Worm (Caenorhabditis elegans) whole organism, L4 larva: ENCODE results near the gene srt-7.
"Not testable (repeated sequence)": the region's sequence is repeated elsewhere in the genome, so short reads cannot be mapped to it uniquely, and the experiment has no call there.

Source experiments
- D1046.2 ChIP-seq: fragments of 200-800 bp; sonication (Bioruptor generic); IDR thresholded peaks from 2 replicates; pipeline ENCODE4 v1.3.6; 2022; ENCODE audit warnings: missing genetic modification characterization, missing compliant biosample characterization
- F44E2.7 ChIP-seq: fragments of 200-800 bp; sonication (Bioruptor generic); IDR thresholded peaks from 2 replicates; pipeline ENCODE4 v2.1.2; 2022; ENCODE audit warnings: missing genetic modification characterization, missing compliant biosample characterization
- T20F7.1 ChIP-seq: fragments of 200-800 bp; sonication (Bioruptor generic); optimal IDR thresholded peaks from 2 replicates; lab custom pipeline; 2018; ENCODE audit warnings: mild to moderate bottlenecking, missing genetic modification characterization, missing compliant biosample characterization
- Y48G9A.11 ChIP-seq: fragments of 200-800 bp; sonication (Bioruptor generic); IDR thresholded peaks from 2 replicates; pipeline ENCODE4 v1.3.6; 2022; ENCODE audit warnings: missing genetic modification reagents, missing genetic modification characterization, missing compliant biosample characterization
- Y75B8A.6 ChIP-seq: fragments of 200-800 bp; sonication (Bioruptor generic); IDR thresholded peaks from 2 replicates; pipeline ENCODE4 v1.3.6; 2022; ENCODE audit warnings: missing genetic modification reagents, missing genetic modification characterization, missing compliant biosample characterization
- ZK337.2 ChIP-seq: fragments of 200-800 bp; sonication (Bioruptor generic); IDR thresholded peaks from 2 replicates; pipeline ENCODE4 v1.3.6; 2022; ENCODE audit warnings: missing genetic modification reagents, missing genetic modification characterization, missing compliant biosample characterization
- attf-4 ChIP-seq: sonication (generic microtip); optimal IDR thresholded peaks from 3 replicates; lab custom pipeline; 2017; ENCODE audit warnings: missing biosample characterization, missing genetic modification characterization
- ceh-28 ChIP-seq: fragments of 150-350 bp; optimal IDR thresholded peaks from 2 replicates; lab custom pipeline; 2014; ENCODE audit warnings: missing biosample characterization, missing genetic modification reagents, missing genetic modification characterization
- ceh-44 ChIP-seq: fragments of 200-800 bp; sonication (Bioruptor generic); IDR thresholded peaks from 2 replicates; pipeline ENCODE4 v1.3.6; 2022; ENCODE audit warnings: missing genetic modification reagents, missing genetic modification characterization, missing compliant biosample characterization
- ceh-82 ChIP-seq: sonication (generic microtip); optimal IDR thresholded peaks from 2 replicates; lab custom pipeline; 2017; ENCODE audit warnings: missing biosample characterization, missing genetic modification characterization
- daf-16 ChIP-seq, 3 experiments: sonication (generic microtip); optimal IDR thresholded peaks; 2 replicates each; lab custom pipeline; 2016 to 2017; ENCODE audit warnings: missing genetic modification characterization in 3 of 3, missing genetic modification reagents in 3 of 3, mild to moderate bottlenecking in 2 of 3, missing compliant biosample characterization in 2 of 3, missing biosample characterization in 1 of 3, moderate library complexity in 1 of 3
- dmd-6 ChIP-seq: fragments of 200-800 bp; sonication (Bioruptor generic); IDR thresholded peaks from 2 replicates; pipeline ENCODE4 v1.3.6; 2022; ENCODE audit warnings: missing genetic modification reagents, missing genetic modification characterization, missing compliant biosample characterization
- dmd-9 ChIP-seq: fragments of 200-800 bp; sonication (Bioruptor generic); IDR thresholded peaks from 2 replicates; pipeline ENCODE4 v1.3.6; 2022; ENCODE audit warnings: missing genetic modification reagents, missing genetic modification characterization, missing compliant biosample characterization
- duxl-1 ChIP-seq: sonication (generic microtip); optimal IDR thresholded peaks from 2 replicates; lab custom pipeline; 2016; ENCODE audit warnings: mild to moderate bottlenecking, missing genetic modification characterization, moderate library complexity, missing compliant biosample characterization; ENCODE audit not compliant: poor library complexity
- egl-27 ChIP-seq: sonication (generic microtip); optimal IDR thresholded peaks from 3 replicates; lab custom pipeline; 2017; ENCODE audit warnings: missing biosample characterization, missing genetic modification reagents, missing genetic modification characterization
- egl-43 ChIP-seq: fragments of 200-800 bp; sonication (Bioruptor generic); IDR thresholded peaks from 2 replicates; pipeline ENCODE4 v1.3.6; 2022; ENCODE audit warnings: missing genetic modification reagents, missing genetic modification characterization, missing compliant biosample characterization
- hlh-11 ChIP-seq: fragments of 200-800 bp; sonication (Bioruptor generic); optimal IDR thresholded peaks from 2 replicates; lab custom pipeline; 2018; ENCODE audit warnings: mild to moderate bottlenecking, missing genetic modification characterization, missing compliant biosample characterization
- hlh-30 ChIP-seq: sonication (generic microtip); optimal IDR thresholded peaks from 2 replicates; lab custom pipeline; 2017; ENCODE audit warnings: antibody characterized with exemption, mild to moderate bottlenecking, missing genetic modification characterization, missing compliant biosample characterization; ENCODE audit not compliant: insufficient read depth
- lin-15B ChIP-seq: fragments of 150-350 bp; sonication (generic microtip); optimal IDR thresholded peaks from 3 replicates; lab custom pipeline; 2014; ENCODE audit warnings: missing biosample characterization, missing genetic modification characterization
- lin-29 ChIP-seq: fragments of 200-800 bp; sonication (Bioruptor generic); IDR thresholded peaks from 2 replicates; pipeline ENCODE4 v1.3.6; 2022; ENCODE audit warnings: missing genetic modification reagents, missing genetic modification characterization, missing compliant biosample characterization
- lin-38 ChIP-seq: fragments of 200-800 bp; sonication (Bioruptor generic); IDR thresholded peaks from 2 replicates; pipeline ENCODE4 v1.3.6; 2022; ENCODE audit warnings: missing genetic modification reagents, missing genetic modification characterization, missing compliant biosample characterization
- lin-39 ChIP-seq: fragments of 150-350 bp; optimal IDR thresholded peaks from 2 replicates; lab custom pipeline; 2014; ENCODE audit warnings: missing biosample characterization, missing genetic modification reagents, missing genetic modification characterization
- mep-1 ChIP-seq: fragments of 150-350 bp; sonication (generic microtip); optimal IDR thresholded peaks from 3 replicates; lab custom pipeline; 2014; ENCODE audit warnings: missing biosample characterization, missing genetic modification characterization
- nhr-10 ChIP-seq: fragments of 150-350 bp; optimal IDR thresholded peaks from 2 replicates; lab custom pipeline; 2014; ENCODE audit warnings: missing biosample characterization, missing genetic modification characterization
- nhr-25 ChIP-seq: sonication (generic microtip); optimal IDR thresholded peaks from 2 replicates; lab custom pipeline; 2017; ENCODE audit warnings: missing genetic modification characterization, mild to moderate bottlenecking, missing compliant biosample characterization, antibody characterized with exemption, moderate library complexity, borderline replicate concordance; ENCODE audit not compliant: insufficient read depth
- nhr-28 ChIP-seq: fragments of 150-350 bp; optimal IDR thresholded peaks from 2 replicates; lab custom pipeline; 2014; ENCODE audit warnings: missing biosample characterization, missing genetic modification characterization
- nhr-48 ChIP-seq: sonication (generic microtip); optimal IDR thresholded peaks from 2 replicates; lab custom pipeline; 2016; ENCODE audit warnings: mild to moderate bottlenecking, missing genetic modification characterization, missing compliant biosample characterization
- sdz-12 ChIP-seq: fragments of 200-800 bp; sonication (Bioruptor generic); optimal IDR thresholded peaks from 2 replicates; lab custom pipeline; 2018; ENCODE audit warnings: mild to moderate bottlenecking, missing genetic modification characterization, missing compliant biosample characterization
- set-16 ChIP-seq: fragments of 200-800 bp; sonication (Bioruptor generic); IDR thresholded peaks from 2 replicates; pipeline ENCODE4 v1.3.6; 2022; ENCODE audit warnings: missing genetic modification reagents, missing genetic modification characterization, missing compliant biosample characterization
- skn-1 ChIP-seq: fragments of 150-350 bp; optimal IDR thresholded peaks from 2 replicates; lab custom pipeline; 2014; ENCODE audit warnings: missing biosample characterization, missing genetic modification characterization
- snpc-1.2 ChIP-seq: fragments of 200-800 bp; sonication (Bioruptor generic); IDR thresholded peaks from 2 replicates; pipeline ENCODE4 v1.3.6; 2022; ENCODE audit warnings: missing genetic modification reagents, missing genetic modification characterization, missing compliant biosample characterization
- snpc-4 ChIP-seq: fragments of 150-350 bp; optimal IDR thresholded peaks from 2 replicates; lab custom pipeline; 2014; ENCODE audit warnings: missing biosample characterization, missing genetic modification characterization
- spr-1 ChIP-seq: sonication (generic microtip); optimal IDR thresholded peaks from 2 replicates; lab custom pipeline; 2016; ENCODE audit warnings: mild to moderate bottlenecking, missing genetic modification characterization, missing compliant biosample characterization
- vab-7 ChIP-seq: fragments of 200-800 bp; sonication (Bioruptor generic); IDR thresholded peaks from 2 replicates; pipeline ENCODE4 v1.3.6; 2022; ENCODE audit warnings: missing genetic modification reagents, missing genetic modification characterization, missing compliant biosample characterization
- zfp-3 ChIP-seq: fragments of 200-800 bp; sonication (Bioruptor generic); conservative IDR thresholded peaks from 2 replicates; pipeline ENCODE4 v1.3.6; 2022; ENCODE audit warnings: missing genetic modification reagents, missing genetic modification characterization, missing compliant biosample characterization
- ztf-11 ChIP-seq: fragments of 150-350 bp; optimal IDR thresholded peaks from 2 replicates; lab custom pipeline; 2014; ENCODE audit warnings: missing biosample characterization, missing genetic modification characterization
- ztf-7 ChIP-seq: fragments of 150-350 bp; optimal IDR thresholded peaks from 2 replicates; lab custom pipeline; 2014; ENCODE audit warnings: missing biosample characterization, missing genetic modification characterization

Gene srt-7

ce11 chrV:3094351-3094750 lies 12.8 kb downstream of the srt-7 start, which contains the start of gene cyp-33C9 (continued):
- TF ChIP-seq snpc-1.2 (GFP tag; lab: Robert Waterston, UW) (no peak), nhr-48 (no peak), egl-27 (tag; lab: Kevin White, UChicago) (no peak), Y75B8A.6 (GFP tag; lab: Robert Waterston, UW) (no peak), sdz-12 (GFP tag; lab: Kevin White, UChicago) (no peak), egl-43 (no peak), hlh-11 (tag; lab: Kevin White, UChicago) (no peak), nhr-28 (peak; percentile 75), ceh-82 (tag; lab: Kevin White, UChicago) (no peak), zfp-3 (GFP tag; lab: Robert Waterston, UW) (no peak), F44E2.7 (no peak), ceh-28 (tag; lab: Kevin White, UChicago) (no peak), duxl-1 (tag; lab: Kevin White, UChicago) (no peak), Y48G9A.11 (GFP tag; lab: Robert Waterston, UW) (no peak), ZK337.2 (GFP tag; lab: Robert Waterston, UW) (no peak), lin-15B (tag; lab: Kevin White, UChicago) (no peak), T20F7.1 (no peak), attf-4 (tag; lab: Kevin White, UChicago) (no peak), ceh-44 (no peak), hlh-30 (tag; lab: Kevin White, UChicago) (peak; percentile 7), nhr-25 (tag; lab: Kevin White, UChicago) (no peak), nhr-10 (no peak)

DNA sequence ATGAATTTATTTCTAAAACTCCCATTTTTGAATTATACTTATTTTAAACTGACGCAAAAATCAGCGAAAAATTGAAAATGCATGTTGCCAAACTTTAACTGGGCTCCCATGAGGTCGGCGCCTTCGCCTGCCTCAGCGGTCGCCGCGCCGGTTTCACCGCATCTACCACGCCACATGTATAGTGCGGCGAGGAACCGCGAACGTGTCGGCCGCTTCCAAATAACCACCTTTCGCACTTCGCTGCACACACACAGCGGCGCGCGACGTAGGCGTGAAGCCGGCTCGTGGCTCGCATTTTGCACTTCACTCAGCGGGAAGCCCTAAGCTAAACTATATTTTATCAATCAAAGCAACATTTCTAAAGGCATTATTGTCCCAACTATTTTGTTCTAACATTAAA lies 19.0 kb downstream of the srt-7 start:
- TF ChIP-seq set-16 (GFP tag; lab: Robert Waterston, UW): peak; percentile 83
- no peak for TF ChIP-seq ztf-11 (tag; lab: Kevin White, UChicago)
- TF ChIP-seq egl-43: no peak
- TF ChIP-seq lin-39 (tag; lab: Kevin White, UChicago): no peak
- no peak for TF ChIP-seq snpc-4 (tag; lab: Kevin White, UChicago)
- no peak for TF ChIP-seq lin-15B (tag; lab: Kevin White, UChicago)
- TF ChIP-seq ztf-7: no peak
- TF ChIP-seq mep-1 (tag; lab: Kevin White, UChicago): no peak
- no peak for TF ChIP-seq daf-16 (GFP tag; optimal IDR thresholded peaks at IDR 0.05; lab: Kevin White, UChicago)
- no peak for TF ChIP-seq daf-16 (tag; optimal IDR thresholded peaks at IDR 0.05; lab: Kevin White, UChicago)
- TF ChIP-seq vab-7 (GFP tag; lab: Robert Waterston, UW): no peak
- TF ChIP-seq skn-1 (tag; lab: Kevin White, UChicago): no peak
- 0 out of 2 replicates have a peak, but pooled peaks have one; percentile 12 for TF ChIP-seq dmd-9 (GFP tag; lab: Robert Waterston, UW)
- TF ChIP-seq lin-38 (GFP tag; lab: Robert Waterston, UW): no peak
- TF ChIP-seq spr-1: no peak
- no peak for TF ChIP-seq D1046.2
- TF ChIP-seq dmd-6: no peak
- no peak for TF ChIP-seq nhr-28
- TF ChIP-seq, all 104 proteins: peak for 2

DNA sequence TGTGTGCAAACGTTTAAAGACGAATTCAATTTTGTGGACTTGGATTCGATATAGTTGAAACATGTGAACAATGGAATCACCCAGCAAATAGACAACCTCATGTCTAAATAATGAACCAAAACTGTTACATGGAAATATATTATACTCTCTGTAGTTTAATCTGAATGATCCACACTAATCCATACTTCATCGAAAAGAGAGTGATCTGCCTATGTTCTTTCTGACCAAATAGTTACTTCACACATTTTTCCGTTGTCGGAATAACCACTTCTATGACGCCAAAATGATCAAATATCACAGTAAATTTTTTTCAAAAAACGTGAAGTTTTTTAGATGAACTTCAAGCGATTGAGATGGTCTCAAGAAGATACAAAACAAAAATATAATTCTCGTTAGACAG lies 20.5 kb downstream of the srt-7 start, which contains the start of gene Y73C8C.4:
TSS of gene Y73C8C.4 (minus strand) at position 101 of the 400 bp plus-strand sequence.
- not testable (repeated sequence) for TF ChIP-seq ceh-28 (tag; lab: Kevin White, UChicago); dmd-6; lin-29
